Worm (Caenorhabditis elegans) whole organism, L2 larva: ENCODE results near the gene msp-19.
"Not testable (repeated sequence)": the region's sequence is repeated elsewhere in the genome, so short reads cannot be mapped to it uniquely, and the experiment has no call there.

Experiments used
- F13H6.1 ChIP-seq: sonication (generic microtip); optimal IDR thresholded peaks from 2 replicates; lab custom pipeline; 2016; ENCODE audit warnings: missing genetic modification characterization, missing compliant biosample characterization
- ZK546.5 ChIP-seq: sonication (generic microtip); optimal IDR thresholded peaks from 2 replicates; lab custom pipeline; 2017; ENCODE audit warnings: missing biosample characterization, missing genetic modification characterization
- elt-1 ChIP-seq: fragments of 150-350 bp; optimal IDR thresholded peaks from 2 replicates; lab custom pipeline; 2014; ENCODE audit warnings: missing biosample characterization, missing genetic modification characterization
- lin-13 ChIP-seq: fragments of 150-350 bp; optimal IDR thresholded peaks from 2 replicates; lab custom pipeline; 2014; ENCODE audit warnings: missing biosample characterization, missing genetic modification reagents, missing genetic modification characterization
- lin-39 ChIP-seq: fragments of 150-350 bp; optimal IDR thresholded peaks from 2 replicates; lab custom pipeline; 2014; ENCODE audit warnings: missing biosample characterization, missing genetic modification reagents, missing genetic modification characterization
- mbf-1 ChIP-seq: sonication (generic microtip); optimal IDR thresholded peaks from 2 replicates; lab custom pipeline; 2017; ENCODE audit warnings: missing biosample characterization, missing genetic modification characterization
- nhr-10 ChIP-seq: sonication (generic microtip); optimal IDR thresholded peaks from 2 replicates; lab custom pipeline; 2017; ENCODE audit warnings: missing biosample characterization, missing genetic modification characterization
- nhr-21 ChIP-seq: fragments of 150-350 bp; optimal IDR thresholded peaks from 2 replicates; lab custom pipeline; 2014; ENCODE audit warnings: missing biosample characterization, missing genetic modification characterization
- skn-1 ChIP-seq: sonication (generic microtip); optimal IDR thresholded peaks from 2 replicates; lab custom pipeline; 2017; ENCODE audit warnings: missing biosample characterization, missing genetic modification characterization
- unc-39 ChIP-seq: fragments of 150-350 bp; optimal IDR thresholded peaks from 2 replicates; lab custom pipeline; 2014; ENCODE audit warnings: missing biosample characterization, missing genetic modification characterization
- unc-55 ChIP-seq: fragments of 150-350 bp; sonication (generic microtip); optimal IDR thresholded peaks from 3 replicates; lab custom pipeline; 2014; ENCODE audit warnings: missing biosample characterization, missing genetic modification reagents, missing genetic modification characterization
- ztf-11 ChIP-seq: sonication (generic microtip); optimal IDR thresholded peaks from 2 replicates; lab custom pipeline; 2017; ENCODE audit warnings: missing biosample characterization, missing genetic modification characterization

- not testable (repeated sequence) for TF ChIP-seq mbf-1 (tag; lab: Kevin White, UChicago); lin-39; elt-1 (tag; lab: Kevin White, UChicago); F13H6.1 (tag; lab: Kevin White, UChicago); ztf-11 (tag; lab: Kevin White, UChicago); unc-39 (tag; lab: Kevin White, UChicago); unc-55 (GFP tag; lab: Kevin White, UChicago); nhr-10; skn-1 (tag; lab: Kevin White, UChicago); ZK546.5 (tag; lab: Kevin White, UChicago); nhr-21; lin-13 (GFP tag; lab: Kevin White, UChicago)
Observed at ce11 chrIV:5218496-5218895, 41.9 kb upstream of the msp-19 start, which contains the start of gene nsph-4.2.
